Fruit fly (Drosophila melanogaster) whole organism, embryonic: Measurements from ENCODE around the gene CG34242.

Experiments
- ATbp ChIP-seq: fragments of 200-800 bp; sonication (Bioruptor generic); optimal IDR thresholded peaks from 2 replicates; lab custom pipeline; 2017; ENCODE audit warnings: missing biosample characterization, mild to moderate bottlenecking, missing genetic modification characterization, missing genetic modification reagents
- Asciz ChIP-seq: fragments of 200-800 bp; sonication (Bioruptor generic); optimal IDR thresholded peaks from 2 replicates; lab custom pipeline; 2017; ENCODE audit warnings: missing biosample characterization, mild to moderate bottlenecking, missing genetic modification characterization, missing genetic modification reagents
- Bgb ChIP-seq: fragments of 200-800 bp; sonication (Bioruptor generic); IDR thresholded peaks from 2 replicates; pipeline ENCODE4 v1.3.6; 2022; ENCODE audit warnings: missing biosample characterization, missing genetic modification characterization; ENCODE audit not compliant: partially characterized antibody
- CG10565 ChIP-seq: fragments of 200-800 bp; sonication (Bioruptor generic); optimal IDR thresholded peaks from 3 replicates; lab custom pipeline; 2016; ENCODE audit warnings: missing biosample characterization, mild to moderate bottlenecking, missing genetic modification characterization
- CG11085 ChIP-seq: fragments of 200-800 bp; sonication (Bioruptor generic); IDR thresholded peaks from 2 replicates; pipeline ENCODE4 v1.3.6; 2022; ENCODE audit warnings: missing biosample characterization, missing genetic modification characterization
- CG12155 ChIP-seq: fragments of 200-800 bp; sonication (Bioruptor generic); optimal IDR thresholded peaks from 3 replicates; lab custom pipeline; 2016; ENCODE audit warnings: missing biosample characterization, missing genetic modification characterization
- CG12299 ChIP-seq: fragments of 200-800 bp; sonication (Bioruptor generic); optimal IDR thresholded peaks from 2 replicates; lab custom pipeline; 2018; ENCODE audit warnings: missing biosample characterization, mild to moderate bottlenecking, missing genetic modification characterization
- CG14860 ChIP-seq: fragments of 200-800 bp; sonication (Bioruptor generic); IDR thresholded peaks from 3 replicates; pipeline ENCODE4 v1.3.6; 2022; ENCODE audit warnings: missing biosample characterization, missing genetic modification characterization; ENCODE audit not compliant: partially characterized antibody
- CG15011 ChIP-seq: fragments of 200-800 bp; sonication (Bioruptor generic); optimal IDR thresholded peaks from 3 replicates; lab custom pipeline; 2018; ENCODE audit warnings: missing biosample characterization, mild to moderate bottlenecking, missing genetic modification characterization
- CG15073 ChIP-seq: fragments of 200-800 bp; sonication (Bioruptor generic); optimal IDR thresholded peaks from 2 replicates; lab custom pipeline; 2016; ENCODE audit warnings: missing biosample characterization, missing genetic modification characterization
- CG16813 ChIP-seq: fragments of 200-800 bp; sonication (Bioruptor generic); IDR thresholded peaks from 3 replicates; pipeline ENCODE4 v1.3.6; 2022; ENCODE audit warnings: missing biosample characterization, missing genetic modification characterization; ENCODE audit not compliant: partially characterized antibody
- CG18011 ChIP-seq: fragments of 200-800 bp; sonication (Bioruptor generic); optimal IDR thresholded peaks from 2 replicates; lab custom pipeline; 2017; ENCODE audit warnings: missing biosample characterization, missing genetic modification characterization, mild to moderate bottlenecking, moderate library complexity, missing genotype
- CG18764 ChIP-seq: fragments of 200-800 bp; sonication (Bioruptor generic); optimal IDR thresholded peaks from 3 replicates; lab custom pipeline; 2016; ENCODE audit warnings: missing biosample characterization, missing genetic modification characterization
- CG2875 ChIP-seq: fragments of 200-800 bp; sonication (Bioruptor generic); optimal IDR thresholded peaks from 2 replicates; lab custom pipeline; 2017; ENCODE audit warnings: missing biosample characterization, mild to moderate bottlenecking, missing genetic modification characterization, missing genetic modification reagents
- CG34422 ChIP-seq: fragments of 200-800 bp; sonication (Bioruptor generic); IDR thresholded peaks from 3 replicates; pipeline ENCODE4 v1.3.6; 2022; ENCODE audit warnings: missing biosample characterization, missing genetic modification characterization
- CG4424 ChIP-seq: fragments of 200-800 bp; sonication (Bioruptor generic); optimal IDR thresholded peaks from 3 replicates; lab custom pipeline; 2016; ENCODE audit warnings: missing biosample characterization, missing genetic modification characterization
- CG4820 ChIP-seq: fragments of 200-800 bp; sonication (Bioruptor generic); optimal IDR thresholded peaks from 3 replicates; lab custom pipeline; 2016; ENCODE audit warnings: missing biosample characterization, missing genetic modification characterization
- CG7963 ChIP-seq: fragments of 200-800 bp; sonication (Bioruptor generic); IDR thresholded peaks from 3 replicates; pipeline ENCODE4 v1.3.6; 2022; ENCODE audit warnings: missing biosample characterization, missing genetic modification characterization; ENCODE audit not compliant: partially characterized antibody
- CG8478 ChIP-seq: fragments of >200 bp; optimal IDR thresholded peaks from 2 replicates; lab custom pipeline; 2018
- Dll ChIP-seq: fragments of 200-800 bp; sonication (Bioruptor generic); IDR thresholded peaks from 4 replicates; pipeline ENCODE4 v1.3.6; 2022; ENCODE audit warnings: missing biosample characterization, missing genetic modification characterization; ENCODE audit not compliant: partially characterized antibody
- Dp ChIP-seq: fragments of 200-800 bp; sonication (Bioruptor generic); optimal IDR thresholded peaks from 2 replicates; lab custom pipeline; 2018; ENCODE audit warnings: missing biosample characterization, mild to moderate bottlenecking, missing genetic modification characterization, moderate library complexity
- Gug ChIP-seq: fragments of 200-800 bp; sonication (Bioruptor generic); IDR thresholded peaks from 4 replicates; pipeline ENCODE4 v1.3.6; 2022; ENCODE audit warnings: missing biosample characterization, missing genetic modification characterization
- Hr3 ChIP-seq: fragments of 200-800 bp; sonication (Bioruptor generic); optimal IDR thresholded peaks from 3 replicates; lab custom pipeline; 2016; ENCODE audit warnings: missing biosample characterization, missing genetic modification characterization
- Hr78 ChIP-seq, 2 experiments: fragments of 200-800 bp in 1 of 2; fragments of >200 bp in 1 of 2; sonication (Bioruptor generic) in 1 of 2; optimal IDR thresholded peaks; 2 replicates each; lab custom pipeline; 2017 to 2019; ENCODE audit warnings: missing biosample characterization in 2 of 2, missing genetic modification characterization in 2 of 2, mild to moderate bottlenecking in 1 of 2, moderate library complexity in 1 of 2
- Max ChIP-seq: fragments of 200-800 bp; sonication (Bioruptor generic); optimal IDR thresholded peaks from 2 replicates; lab custom pipeline; 2016; ENCODE audit warnings: missing biosample characterization, mild to moderate bottlenecking, missing genetic modification characterization
- NFAT ChIP-seq: fragments of 200-800 bp; sonication (Bioruptor generic); IDR thresholded peaks from 2 replicates; pipeline ENCODE4 v1.3.6; 2022; ENCODE audit warnings: missing biosample characterization, missing genetic modification characterization
- Nf-YB ChIP-seq: fragments of 200-800 bp; sonication (Bioruptor generic); optimal IDR thresholded peaks from 3 replicates; lab custom pipeline; 2019; ENCODE audit warnings: missing biosample characterization, mild to moderate bottlenecking, missing genetic modification characterization, moderate library complexity
- Ptx1 ChIP-seq: fragments of 200-800 bp; sonication (Bioruptor generic); IDR thresholded peaks from 2 replicates; pipeline ENCODE4 v1.3.6; 2022; ENCODE audit warnings: missing biosample characterization, missing genetic modification characterization
- Spps ChIP-seq: fragments of 200-800 bp; sonication (Bioruptor generic); optimal IDR thresholded peaks from 2 replicates; lab custom pipeline; 2018; ENCODE audit warnings: missing biosample characterization, mild to moderate bottlenecking, missing genetic modification characterization
- Xrp1 ChIP-seq: fragments of 200-800 bp; sonication (Bioruptor generic); IDR thresholded peaks from 2 replicates; pipeline ENCODE4 v1.3.6; 2022; ENCODE audit warnings: missing biosample characterization, missing genetic modification characterization
- aop ChIP-seq: fragments of 200-800 bp; sonication (Bioruptor generic); IDR thresholded peaks from 2 replicates; pipeline ENCODE4 v1.3.6; 2022; ENCODE audit warnings: missing biosample characterization, missing genetic modification characterization
- bcd ChIP-seq: fragments of 200-800 bp; sonication (Bioruptor generic); optimal IDR thresholded peaks from 2 replicates; lab custom pipeline; 2017; ENCODE audit warnings: missing biosample characterization, mild to moderate bottlenecking, missing genetic modification characterization
- bigmax ChIP-seq: fragments of 200-800 bp; sonication (Bioruptor generic); optimal IDR thresholded peaks from 2 replicates; lab custom pipeline; 2018; ENCODE audit warnings: missing biosample characterization, mild to moderate bottlenecking, missing genetic modification characterization
- bsh ChIP-seq, 2 experiments: fragments of 200-800 bp; sonication (Bioruptor generic); optimal IDR thresholded peaks; 2 replicates each; lab custom pipeline; 2017 to 2018; ENCODE audit warnings: mild to moderate bottlenecking in 2 of 2, missing biosample characterization in 2 of 2, missing genetic modification characterization in 2 of 2, moderate library complexity in 1 of 2
- chinmo ChIP-seq: fragments of 200-800 bp; sonication (Bioruptor generic); IDR thresholded peaks from 4 replicates; pipeline ENCODE4 v1.3.6; 2022; ENCODE audit warnings: missing biosample characterization, missing genetic modification characterization; ENCODE audit not compliant: partially characterized antibody
- ci ChIP-seq: fragments of 200-800 bp; sonication (Bioruptor generic); IDR thresholded peaks from 3 replicates; pipeline ENCODE4 v1.3.6; 2022; ENCODE audit warnings: missing biosample characterization, missing genetic modification characterization
- disco-r ChIP-seq: fragments of 200-800 bp; sonication (Bioruptor generic); optimal IDR thresholded peaks from 2 replicates; lab custom pipeline; 2016; ENCODE audit warnings: missing biosample characterization, missing genetic modification characterization
- ftz-f1 ChIP-seq: fragments of 200-800 bp; sonication (Bioruptor generic); optimal IDR thresholded peaks from 2 replicates; lab custom pipeline; 2016; ENCODE audit warnings: missing biosample characterization, missing genetic modification characterization
- gce ChIP-seq: fragments of 200-800 bp; sonication (Bioruptor generic); IDR thresholded peaks from 3 replicates; pipeline ENCODE4 v1.3.6; 2022; ENCODE audit warnings: missing biosample characterization, missing genetic modification characterization
- hb ChIP-seq: fragments of 200-800 bp; sonication (Bioruptor generic); IDR thresholded peaks from 3 replicates; pipeline ENCODE4 v1.3.6; 2022; ENCODE audit warnings: missing biosample characterization, missing genetic modification characterization; ENCODE audit not compliant: partially characterized antibody
- nau ChIP-seq: fragments of 200-800 bp; sonication (Bioruptor generic); optimal IDR thresholded peaks from 3 replicates; lab custom pipeline; 2017; ENCODE audit warnings: missing biosample characterization, mild to moderate bottlenecking, missing genetic modification characterization, missing genetic modification reagents
- nmo ChIP-seq: fragments of 200-800 bp; sonication (Bioruptor generic); optimal IDR thresholded peaks from 2 replicates; lab custom pipeline; 2018; ENCODE audit warnings: missing biosample characterization, mild to moderate bottlenecking, missing genetic modification characterization, moderate library complexity
- oc ChIP-seq: fragments of 200-800 bp; sonication (Bioruptor generic); optimal IDR thresholded peaks from 2 replicates; lab custom pipeline; 2018; ENCODE audit warnings: missing biosample characterization, mild to moderate bottlenecking, missing genetic modification characterization, moderate library complexity
- pan ChIP-seq, 4 experiments: fragments of >200 bp in 3 of 4; fragments of 200-800 bp in 1 of 4; sonication (Bioruptor generic) in 1 of 4; optimal IDR thresholded peaks in 3 of 4; IDR thresholded peaks in 1 of 4; 2 replicates each; pipeline versions ENCODE4 v1.3.6 to Lab custom; 2017 to 2022; ENCODE audit warnings: missing biosample characterization in 2 of 4, missing genetic modification characterization in 2 of 4, mixed read lengths in 1 of 4
- pum ChIP-seq: fragments of 200-800 bp; sonication (Bioruptor generic); optimal IDR thresholded peaks from 2 replicates; lab custom pipeline; 2016; ENCODE audit warnings: missing biosample characterization, missing genetic modification characterization
- sima ChIP-seq: fragments of 200-800 bp; sonication (Bioruptor generic); optimal IDR thresholded peaks from 2 replicates; lab custom pipeline; 2016; ENCODE audit warnings: missing biosample characterization, missing genetic modification characterization
- slbo ChIP-seq: fragments of 200-800 bp; sonication (Bioruptor generic); IDR thresholded peaks from 2 replicates; pipeline ENCODE4 v1.3.6; 2022; ENCODE audit warnings: missing biosample characterization, missing genetic modification characterization
- so ChIP-seq: fragments of 200-800 bp; sonication (Bioruptor generic); IDR thresholded peaks from 3 replicates; pipeline ENCODE4 v1.3.6; 2022; ENCODE audit warnings: missing biosample characterization, missing genetic modification characterization
- tx ChIP-seq: fragments of 200-800 bp; sonication (Bioruptor generic); optimal IDR thresholded peaks from 2 replicates; lab custom pipeline; 2016; ENCODE audit warnings: missing biosample characterization, missing genetic modification characterization
- zf30C ChIP-seq: fragments of 200-800 bp; sonication (Bioruptor generic); optimal IDR thresholded peaks from 3 replicates; lab custom pipeline; 2018; ENCODE audit warnings: missing biosample characterization, mild to moderate bottlenecking, missing genetic modification characterization

Gene CG34242

dm6 chr3L:12580212-12580676, 46.4 kb downstream of the CG34242 start, which contains the start of gene ara (continued):
- no peak for TF ChIP-seq CG15011
- no peak for TF ChIP-seq CG10565 (GFP tag; lab: Kevin White, UChicago)
- TF ChIP-seq zf30C (GFP tag; lab: Kevin White, UChicago), result no peak
- no peak for TF ChIP-seq gce
- no peak for TF ChIP-seq tx (GFP tag; lab: Kevin White, UChicago)
- no peak for TF ChIP-seq Dp (GFP tag; lab: Kevin White, UChicago)
- TF ChIP-seq ftz-f1 (GFP tag; lab: Kevin White, UChicago), result peak; percentile 54
- no peak for TF ChIP-seq pum
- TF ChIP-seq Gug, result no peak
- TF ChIP-seq ATbp (GFP tag; lab: Kevin White, UChicago), result no peak
- no peak for TF ChIP-seq CG18011 (GFP tag; lab: Kevin White, UChicago)
- no peak for TF ChIP-seq CG18764
- TF ChIP-seq Spps, result no peak
- 0 out of 4 replicates have a peak, but pooled peaks have one; percentile 12 for TF ChIP-seq Dll
- no peak for TF ChIP-seq CG2875 (GFP tag; lab: Kevin White, UChicago)
- peak; percentile 75 for TF ChIP-seq CG8478 (lab: Kevin White, UChicago)
- TF ChIP-seq oc (tag; lab: Kevin White, UChicago), result peak; percentile 23
- no peak for TF ChIP-seq sima
- TF ChIP-seq so (GFP tag; lab: Robert Waterston, UW), result peak; percentile 51; the same call in 1 of the 3 replicates
- TF ChIP-seq Asciz (GFP tag; lab: Kevin White, UChicago), result no peak
- TF ChIP-seq Hr78 (GFP tag; optimal IDR thresholded peaks at IDR 0.05; lab: Kevin White, UChicago), result no peak
- no peak for TF ChIP-seq hb (GFP tag; lab: Robert Waterston, UW)
- no peak for TF ChIP-seq CG12155 (GFP tag; lab: Kevin White, UChicago)
- TF ChIP-seq CG4424 (GFP tag; lab: Kevin White, UChicago), result no peak
- no peak for TF ChIP-seq CG7963 (GFP tag; lab: Robert Waterston, UW)
- TF ChIP-seq Hr3 (GFP tag; lab: Kevin White, UChicago), result no peak
- TF ChIP-seq nau (GFP tag; lab: Kevin White, UChicago), result no peak
- TF ChIP-seq nmo (GFP tag; lab: Kevin White, UChicago), result peak; percentile 1
- no peak for TF ChIP-seq ci (GFP tag; lab: Robert Waterston, UW)
- no peak for TF ChIP-seq CG14860 (GFP tag; lab: Robert Waterston, UW)
- no peak for TF ChIP-seq CG12299 (tag; lab: Kevin White, UChicago)
- TF ChIP-seq bsh (GFP tag; optimal IDR thresholded peaks at IDR 0.05; lab: Kevin White, UChicago), result no peak
- no peak for TF ChIP-seq bigmax (GFP tag; lab: Kevin White, UChicago)
- TF ChIP-seq Ptx1 (GFP tag; lab: Robert Waterston, UW), result no peak
- no peak for TF ChIP-seq CG15073
- TF ChIP-seq disco-r (GFP tag; lab: Kevin White, UChicago), result no peak
- TF ChIP-seq Bgb (GFP tag; lab: Robert Waterston, UW), result no peak
- no peak for TF ChIP-seq NFAT (GFP tag; lab: Robert Waterston, UW)
- no peak for TF ChIP-seq aop (GFP tag; lab: Robert Waterston, UW)
- TF ChIP-seq Max (GFP tag; lab: Kevin White, UChicago), result no peak
- no peak for TF ChIP-seq CG4820 (GFP tag; lab: Kevin White, UChicago)
- no peak for TF ChIP-seq pan (optimal IDR thresholded peaks at IDR 0.05; lab: Kevin White, UChicago)
- no peak for TF ChIP-seq pan (GFP tag; optimal IDR thresholded peaks at IDR 0.05 in 1 of 2, IDR thresholded peaks at IDR 0.05 in 1 of 2)
- no peak for TF ChIP-seq bcd (GFP tag; lab: Kevin White, UChicago)
- no peak for TF ChIP-seq CG11085 (GFP tag; lab: Robert Waterston, UW)
- TF ChIP-seq Xrp1, result no peak
- TF ChIP-seq slbo (GFP tag; lab: Robert Waterston, UW), result no peak
- peak; percentile 97 for TF ChIP-seq chinmo
- peak; percentile 99 for TF ChIP-seq Nf-YB (GFP tag; lab: Kevin White, UChicago)
- TF ChIP-seq CG34422, result no peak
- 0 out of 3 replicates have a peak, but pooled peaks have one; percentile 31 for TF ChIP-seq CG16813 (GFP tag; lab: Robert Waterston, UW)
